Fruit fly (Drosophila melanogaster) whole organism, embryonic: ENCODE measurements around the gene Nubp1.
A peak's percentile ranks its signal among the peaks of the same experiment; 100 is the strongest.

Experiments
- Asciz ChIP-seq: fragments of 200-800 bp; sonication (Bioruptor generic); optimal IDR thresholded peaks from 2 replicates; lab custom pipeline; 2017; ENCODE audit warnings: missing biosample characterization, mild to moderate bottlenecking, missing genetic modification characterization, missing genetic modification reagents
- Atf6 ChIP-seq: fragments of 200-800 bp; sonication (Bioruptor generic); IDR thresholded peaks from 2 replicates; pipeline ENCODE4 v1.3.6; 2022; ENCODE audit warnings: missing biosample characterization, missing genetic modification characterization
- Bgb ChIP-seq: fragments of 200-800 bp; sonication (Bioruptor generic); IDR thresholded peaks from 2 replicates; pipeline ENCODE4 v1.3.6; 2022; ENCODE audit warnings: missing biosample characterization, missing genetic modification characterization; ENCODE audit not compliant: partially characterized antibody
- CG11093 ChIP-seq: fragments of 200-800 bp; sonication (Bioruptor generic); IDR thresholded peaks from 3 replicates; pipeline ENCODE4 v1.3.6; 2022; ENCODE audit warnings: missing biosample characterization, missing genetic modification characterization
- CG11247 ChIP-seq: fragments of 200-800 bp; sonication (Bioruptor generic); IDR thresholded peaks from 2 replicates; pipeline ENCODE4 v1.3.6; 2022; ENCODE audit warnings: missing biosample characterization, missing genetic modification characterization
- CG13894 ChIP-seq: fragments of 200-800 bp; sonication (Bioruptor generic); optimal IDR thresholded peaks from 3 replicates; lab custom pipeline; 2018; ENCODE audit warnings: missing biosample characterization, mild to moderate bottlenecking, missing genetic modification characterization, moderate library complexity
- CG14860 ChIP-seq: fragments of 200-800 bp; sonication (Bioruptor generic); IDR thresholded peaks from 3 replicates; pipeline ENCODE4 v1.3.6; 2022; ENCODE audit warnings: missing biosample characterization, missing genetic modification characterization; ENCODE audit not compliant: partially characterized antibody
- CG1602 ChIP-seq: fragments of 200-800 bp; sonication (Bioruptor generic); optimal IDR thresholded peaks from 3 replicates; lab custom pipeline; 2016; ENCODE audit warnings: missing biosample characterization, missing genetic modification characterization
- CG1603 ChIP-seq: fragments of 200-800 bp; sonication (Bioruptor generic); optimal IDR thresholded peaks from 2 replicates; lab custom pipeline; 2019; ENCODE audit warnings: missing biosample characterization, mild to moderate bottlenecking, missing genetic modification characterization, moderate library complexity
- CG17359 ChIP-seq: fragments of 200-800 bp; sonication (Bioruptor generic); optimal IDR thresholded peaks from 3 replicates; lab custom pipeline; 2018; ENCODE audit warnings: missing biosample characterization, mild to moderate bottlenecking, missing genetic modification characterization, moderate library complexity
- CG17802 ChIP-seq: fragments of 200-800 bp; sonication (Bioruptor generic); optimal IDR thresholded peaks from 2 replicates; lab custom pipeline; 2018; ENCODE audit warnings: missing biosample characterization, mild to moderate bottlenecking, missing genetic modification characterization, moderate library complexity
- CG18262 ChIP-seq: fragments of 200-800 bp; optimal IDR thresholded peaks from 3 replicates; lab custom pipeline; 2019; ENCODE audit warnings: missing biosample characterization, mild to moderate bottlenecking, missing genetic modification characterization, moderate library complexity
- CG18599 ChIP-seq: fragments of 200-800 bp; sonication (Bioruptor generic); optimal IDR thresholded peaks from 3 replicates; lab custom pipeline; 2017; ENCODE audit warnings: missing biosample characterization, missing genetic modification characterization, mild to moderate bottlenecking, moderate library complexity, missing genetic modification reagents
- CG2129 ChIP-seq: fragments of 200-800 bp; sonication (Bioruptor generic); IDR thresholded peaks from 2 replicates; pipeline ENCODE4 v1.3.6; 2022; ENCODE audit warnings: missing biosample characterization, missing genetic modification characterization; ENCODE audit not compliant: partially characterized antibody
- CG30020 ChIP-seq: fragments of 200-800 bp; optimal IDR thresholded peaks from 2 replicates; lab custom pipeline; 2019; ENCODE audit warnings: missing biosample characterization, mild to moderate bottlenecking, missing genetic modification characterization, moderate library complexity
- CG32532 ChIP-seq: fragments of 200-800 bp; sonication (Bioruptor generic); IDR thresholded peaks from 2 replicates; pipeline ENCODE4 v1.3.6; 2022; ENCODE audit warnings: missing biosample characterization, missing genetic modification characterization
- CG33213 ChIP-seq: fragments of 200-800 bp; sonication (Bioruptor generic); optimal IDR thresholded peaks from 3 replicates; lab custom pipeline; 2016; ENCODE audit warnings: missing biosample characterization, missing genetic modification characterization
- CG34224 ChIP-seq: fragments of 200-800 bp; sonication (Bioruptor generic); IDR thresholded peaks from 3 replicates; pipeline ENCODE4 v1.3.6; 2022; ENCODE audit warnings: missing biosample characterization, missing genetic modification characterization; ENCODE audit not compliant: partially characterized antibody
- CG6689 ChIP-seq: fragments of 200-800 bp; sonication (Bioruptor generic); IDR thresholded peaks from 2 replicates; pipeline ENCODE4 v1.3.6; 2022; ENCODE audit warnings: missing biosample characterization, missing genetic modification characterization
- CG7271 ChIP-seq: fragments of 200-800 bp; sonication (Bioruptor generic); optimal IDR thresholded peaks from 2 replicates; lab custom pipeline; 2018; ENCODE audit warnings: missing biosample characterization, mild to moderate bottlenecking, missing genetic modification characterization, moderate library complexity
- CG8281 ChIP-seq: fragments of 200-800 bp; sonication (Bioruptor generic); optimal IDR thresholded peaks from 2 replicates; lab custom pipeline; 2018; ENCODE audit warnings: missing biosample characterization, mild to moderate bottlenecking, missing genetic modification characterization, moderate library complexity
- CG8359 ChIP-seq: fragments of 200-800 bp; sonication (Bioruptor generic); optimal IDR thresholded peaks from 2 replicates; lab custom pipeline; 2017; ENCODE audit warnings: missing biosample characterization, mild to moderate bottlenecking, missing genetic modification characterization, borderline replicate concordance
- Chrac-16 ChIP-seq: fragments of 200-800 bp; sonication (Bioruptor generic); optimal IDR thresholded peaks from 3 replicates; lab custom pipeline; 2016; ENCODE audit warnings: missing biosample characterization, missing genetic modification characterization
- Dek ChIP-seq: fragments of 200-800 bp; sonication (Bioruptor generic); optimal IDR thresholded peaks from 3 replicates; lab custom pipeline; 2019; ENCODE audit warnings: missing biosample characterization, mild to moderate bottlenecking, missing genetic modification characterization, moderate library complexity
- Drgx ChIP-seq: fragments of 200-800 bp; sonication (Bioruptor generic); IDR thresholded peaks from 2 replicates; pipeline ENCODE4 v1.3.6; 2022; ENCODE audit warnings: missing biosample characterization, missing genetic modification characterization
- GATAe ChIP-seq: fragments of 200-800 bp; sonication (Bioruptor generic); conservative IDR thresholded peaks from 2 replicates; pipeline ENCODE4 v1.3.6; 2022; ENCODE audit warnings: missing biosample characterization, missing genetic modification characterization
- Mes4 ChIP-seq: fragments of 200-800 bp; sonication (Bioruptor generic); optimal IDR thresholded peaks from 2 replicates; lab custom pipeline; 2016; ENCODE audit warnings: missing biosample characterization, missing genetic modification characterization
- NFAT ChIP-seq: fragments of 200-800 bp; sonication (Bioruptor generic); IDR thresholded peaks from 2 replicates; pipeline ENCODE4 v1.3.6; 2022; ENCODE audit warnings: missing biosample characterization, missing genetic modification characterization
- Oli ChIP-seq: fragments of 200-800 bp; sonication (Bioruptor generic); optimal IDR thresholded peaks from 2 replicates; lab custom pipeline; 2018; ENCODE audit warnings: missing biosample characterization, mild to moderate bottlenecking, missing genetic modification characterization, moderate library complexity
- Trl ChIP-seq, 3 experiments: fragments of >200 bp in 2 of 3; fragments of 200-800 bp in 1 of 3; sonication (Bioruptor generic) in 1 of 3; optimal IDR thresholded peaks; 2 replicates in 1 of 3; 3 replicates in 2 of 3; lab custom pipeline; 2016 to 2017; ENCODE audit warnings: missing biosample characterization in 1 of 3, missing genetic modification characterization in 1 of 3
- ase ChIP-seq: fragments of 200-800 bp; sonication (Bioruptor generic); IDR thresholded peaks from 3 replicates; pipeline ENCODE4 v1.3.6; 2022; ENCODE audit warnings: missing biosample characterization, missing genetic modification characterization
- bcd ChIP-seq: fragments of 200-800 bp; sonication (Bioruptor generic); optimal IDR thresholded peaks from 2 replicates; lab custom pipeline; 2017; ENCODE audit warnings: missing biosample characterization, mild to moderate bottlenecking, missing genetic modification characterization
- bowl ChIP-seq: fragments of 200-800 bp; sonication (Bioruptor generic); IDR thresholded peaks from 2 replicates; pipeline ENCODE4 v1.3.6; 2022; ENCODE audit warnings: missing biosample characterization, missing genetic modification characterization
- dpn ChIP-seq, 2 experiments: fragments of 200-800 bp; sonication (Bioruptor generic); optimal IDR thresholded peaks; 3 replicates each; lab custom pipeline; 2016; ENCODE audit warnings: missing biosample characterization in 2 of 2, missing genetic modification characterization in 2 of 2
- gem ChIP-seq: fragments of 200-800 bp; sonication (Bioruptor generic); optimal IDR thresholded peaks from 2 replicates; lab custom pipeline; 2019; ENCODE audit warnings: missing biosample characterization, mild to moderate bottlenecking, missing genetic modification characterization, moderate library complexity
- mam ChIP-seq: fragments of 200-800 bp; sonication (Bioruptor generic); optimal IDR thresholded peaks from 3 replicates; lab custom pipeline; 2016; ENCODE audit warnings: missing biosample characterization, missing genetic modification characterization
- nmo ChIP-seq: fragments of 200-800 bp; sonication (Bioruptor generic); optimal IDR thresholded peaks from 2 replicates; lab custom pipeline; 2018; ENCODE audit warnings: missing biosample characterization, mild to moderate bottlenecking, missing genetic modification characterization, moderate library complexity
- onecut ChIP-seq: fragments of 200-800 bp; sonication (Bioruptor generic); IDR thresholded peaks from 2 replicates; pipeline ENCODE4 v1.3.6; 2022; ENCODE audit warnings: missing biosample characterization, missing genetic modification characterization
- peb ChIP-seq: fragments of 200-800 bp; sonication (Bioruptor generic); IDR thresholded peaks from 2 replicates; pipeline ENCODE4 v1.3.6; 2022; ENCODE audit warnings: missing biosample characterization, missing genetic modification characterization
- pum ChIP-seq: fragments of 200-800 bp; sonication (Bioruptor generic); optimal IDR thresholded peaks from 2 replicates; lab custom pipeline; 2016; ENCODE audit warnings: missing biosample characterization, missing genetic modification characterization
- scrt ChIP-seq: fragments of 200-800 bp; sonication (Bioruptor generic); optimal IDR thresholded peaks from 2 replicates; lab custom pipeline; 2018; ENCODE audit warnings: missing biosample characterization, mild to moderate bottlenecking, missing genetic modification characterization, moderate library complexity
- sob ChIP-seq: fragments of 200-800 bp; sonication (Bioruptor generic); IDR thresholded peaks from 2 replicates; pipeline ENCODE4 v1.3.6; 2022; ENCODE audit warnings: missing biosample characterization, missing genetic modification characterization
- sr ChIP-seq: fragments of 200-800 bp; sonication (Bioruptor generic); IDR thresholded peaks from 3 replicates; pipeline ENCODE4 v1.3.6; 2022; ENCODE audit warnings: missing biosample characterization, missing genetic modification characterization
- tin ChIP-seq: fragments of 200-800 bp; sonication (Bioruptor generic); optimal IDR thresholded peaks from 3 replicates; lab custom pipeline; 2016; ENCODE audit warnings: missing biosample characterization, missing genetic modification characterization
- tio ChIP-seq: fragments of 200-800 bp; sonication (Bioruptor generic); optimal IDR thresholded peaks from 2 replicates; lab custom pipeline; 2017; ENCODE audit warnings: missing biosample characterization, missing genetic modification characterization, inconsistent platforms
- trh ChIP-seq: fragments of 200-800 bp; sonication (Bioruptor generic); optimal IDR thresholded peaks from 2 replicates; lab custom pipeline; 2016; ENCODE audit warnings: missing biosample characterization, missing genetic modification characterization
- tup ChIP-seq: fragments of 200-800 bp; sonication (Bioruptor generic); optimal IDR thresholded peaks from 2 replicates; lab custom pipeline; 2016; ENCODE audit warnings: missing biosample characterization, mild to moderate bottlenecking, missing genetic modification characterization, moderate library complexity
- tx ChIP-seq: fragments of 200-800 bp; sonication (Bioruptor generic); optimal IDR thresholded peaks from 2 replicates; lab custom pipeline; 2016; ENCODE audit warnings: missing biosample characterization, missing genetic modification characterization

Nubp1 gene

dm6 chr2L:16684908-16685611, 47.3 kb upstream of the Nubp1 start (continued):
- peak; percentile 8 for TF ChIP-seq CG1602
- no peak for TF ChIP-seq CG11093 (GFP tag; lab: Robert Waterston, UW)
- peak; percentile 30; the same call in 1 of the 2 replicates for TF ChIP-seq CG6689 (GFP tag; lab: Robert Waterston, UW)
- no peak for TF ChIP-seq sob (GFP tag; lab: Robert Waterston, UW)
- TF ChIP-seq Atf6 (GFP tag; lab: Robert Waterston, UW), result peak; percentile 40; the same call in 1 of the 2 replicates
- TF ChIP-seq trh (GFP tag; lab: Kevin White, UChicago), result peak; percentile 20
- TF ChIP-seq Asciz (GFP tag; lab: Kevin White, UChicago), result peak; percentile 53
- peak; percentile 87 for TF ChIP-seq gem (tag; lab: Kevin White, UChicago)
- no peak for TF ChIP-seq tin (GFP tag; lab: Kevin White, UChicago)
- TF ChIP-seq dpn (GFP tag; optimal IDR thresholded peaks at IDR 0.05; lab: Kevin White, UChicago), result peak in 1 of 2 experiments; percentile 10
- TF ChIP-seq CG8281, result no peak
- TF ChIP-seq CG18599 (GFP tag; lab: Kevin White, UChicago), result peak; percentile 75
- TF ChIP-seq CG7271, result no peak
- no peak for TF ChIP-seq pum (GFP tag; lab: Kevin White, UChicago)
- peak; percentile 52 for TF ChIP-seq bcd (GFP tag; lab: Kevin White, UChicago)
- peak; percentile 45 for TF ChIP-seq Dek
- no peak for TF ChIP-seq mam
- no peak for TF ChIP-seq Chrac-16 (GFP tag; lab: Kevin White, UChicago)
- peak; percentile 75 for TF ChIP-seq nmo (GFP tag; lab: Kevin White, UChicago)
- peak; percentile 26 for TF ChIP-seq Drgx
- TF ChIP-seq CG14860 (GFP tag; lab: Robert Waterston, UW), result no peak
- TF ChIP-seq CG1603 (tag; lab: Kevin White, UChicago), result no peak
- no peak for TF ChIP-seq CG11247
- no peak; the same call in 2 of the 3 replicates for TF ChIP-seq CG34224 (GFP tag; lab: Robert Waterston, UW)
- TF ChIP-seq tup (GFP tag; lab: Kevin White, UChicago), result no peak
- TF ChIP-seq sr (GFP tag; lab: Robert Waterston, UW), result no peak
- TF ChIP-seq Mes4 (GFP tag; lab: Kevin White, UChicago), result no peak
- TF ChIP-seq peb (GFP tag; lab: Robert Waterston, UW), result no peak
- peak; percentile 14 for TF ChIP-seq CG13894 (tag; lab: Kevin White, UChicago)
- TF ChIP-seq bowl (GFP tag; lab: Robert Waterston, UW), result no peak
- no peak for TF ChIP-seq CG8359 (GFP tag; lab: Kevin White, UChicago)
- peak; percentile 66 for TF ChIP-seq Oli (tag; lab: Kevin White, UChicago)
- no peak for TF ChIP-seq ase (GFP tag; lab: Robert Waterston, UW)
- no peak for TF ChIP-seq CG17802 (tag; lab: Kevin White, UChicago)
- TF ChIP-seq onecut (GFP tag; lab: Robert Waterston, UW), result no peak
- no peak for TF ChIP-seq CG33213 (GFP tag; lab: Kevin White, UChicago)
- TF ChIP-seq Trl (optimal IDR thresholded peaks at IDR 0.05; lab: Kevin White, UChicago), result peak; percentile 68 to 76
- no peak for TF ChIP-seq Trl (GFP tag; optimal IDR thresholded peaks at IDR 0.05; lab: Kevin White, UChicago)
- TF ChIP-seq CG32532 (GFP tag; lab: Robert Waterston, UW), result no peak
- no peak for TF ChIP-seq Bgb
- peak; percentile 15 for TF ChIP-seq scrt
- TF ChIP-seq tio (GFP tag; lab: Kevin White, UChicago), result peak; percentile 47
- no peak for TF ChIP-seq NFAT (GFP tag; lab: Robert Waterston, UW)
- peak; percentile 33 for TF ChIP-seq CG17359 (tag; lab: Kevin White, UChicago)
- no peak for TF ChIP-seq tx (GFP tag; lab: Kevin White, UChicago)
- TF ChIP-seq CG2129 (GFP tag; lab: Robert Waterston, UW), result no peak
- no peak for TF ChIP-seq GATAe (GFP tag; lab: Robert Waterston, UW)
- TF ChIP-seq CG18262 (tag; lab: Kevin White, UChicago), result peak; percentile 87
- no peak for TF ChIP-seq CG30020 (tag; lab: Kevin White, UChicago)
